Worm (Caenorhabditis elegans) whole organism, early embryonic: ENCODE measurements around the gene ZK1320.7.

ENCODE experiments used
- B0310.2 ChIP-seq: sonication (generic microtip); optimal IDR thresholded peaks from 2 replicates; lab custom pipeline; 2016; ENCODE audit warnings: mild to moderate bottlenecking, missing genetic modification characterization, missing compliant biosample characterization
- aly-1 ChIP-seq: sonication (generic microtip); optimal IDR thresholded peaks from 2 replicates; lab custom pipeline; 2016; ENCODE audit warnings: missing genetic modification characterization, missing compliant biosample characterization
- ama-1 ChIP-seq: fragments of 150-350 bp; optimal IDR thresholded peaks from 2 replicates; lab custom pipeline; 2014
- ceh-13 ChIP-seq: fragments of 200-800 bp; sonication (Bioruptor generic); optimal IDR thresholded peaks from 2 replicates; lab custom pipeline; 2018; ENCODE audit warnings: mild to moderate bottlenecking, missing genetic modification characterization, missing compliant biosample characterization
- ets-7 ChIP-seq: sonication (generic microtip); optimal IDR thresholded peaks from 2 replicates; lab custom pipeline; 2016; ENCODE audit warnings: missing genotype, missing genetic modification characterization, missing compliant biosample characterization
- flt-1 ChIP-seq: fragments of 200-800 bp; sonication (Bioruptor generic); IDR thresholded peaks from 2 replicates; pipeline ENCODE4 v1.3.6; 2022; ENCODE audit warnings: missing genetic modification characterization, missing compliant biosample characterization
- hmbx-1 ChIP-seq: sonication (generic microtip); optimal IDR thresholded peaks from 2 replicates; lab custom pipeline; 2016; ENCODE audit warnings: mild to moderate bottlenecking, missing genetic modification characterization, missing compliant biosample characterization
- hmg-4 ChIP-seq: fragments of 200-800 bp; sonication (Bioruptor generic); optimal IDR thresholded peaks from 2 replicates; lab custom pipeline; 2018; ENCODE audit warnings: mild to moderate bottlenecking, missing genetic modification characterization, missing compliant biosample characterization
- pes-1 ChIP-seq: fragments of 200-800 bp; sonication (Bioruptor generic); IDR thresholded peaks from 2 replicates; pipeline ENCODE4 v1.3.6; 2022; ENCODE audit warnings: missing genetic modification reagents, missing genetic modification characterization, missing compliant biosample characterization
- scrt-1 ChIP-seq: fragments of 200-800 bp; sonication (Bioruptor generic); IDR thresholded peaks from 2 replicates; pipeline ENCODE4 v1.3.6; 2022; ENCODE audit warnings: missing genetic modification characterization, missing compliant biosample characterization
- sea-1 ChIP-seq: fragments of 200-800 bp; sonication (Bioruptor generic); conservative IDR thresholded peaks from 2 replicates; pipeline ENCODE4 v1.3.6; 2022; ENCODE audit warnings: missing genetic modification characterization, missing compliant biosample characterization
- tbx-11 ChIP-seq: fragments of 200-800 bp; sonication (Bioruptor generic); IDR thresholded peaks from 2 replicates; pipeline ENCODE4 v1.3.6; 2022; ENCODE audit warnings: missing genetic modification characterization, missing compliant biosample characterization
- tra-4 ChIP-seq: sonication (generic microtip); optimal IDR thresholded peaks from 2 replicates; lab custom pipeline; 2017; ENCODE audit warnings: missing genetic modification characterization, missing compliant biosample characterization

DNA sequence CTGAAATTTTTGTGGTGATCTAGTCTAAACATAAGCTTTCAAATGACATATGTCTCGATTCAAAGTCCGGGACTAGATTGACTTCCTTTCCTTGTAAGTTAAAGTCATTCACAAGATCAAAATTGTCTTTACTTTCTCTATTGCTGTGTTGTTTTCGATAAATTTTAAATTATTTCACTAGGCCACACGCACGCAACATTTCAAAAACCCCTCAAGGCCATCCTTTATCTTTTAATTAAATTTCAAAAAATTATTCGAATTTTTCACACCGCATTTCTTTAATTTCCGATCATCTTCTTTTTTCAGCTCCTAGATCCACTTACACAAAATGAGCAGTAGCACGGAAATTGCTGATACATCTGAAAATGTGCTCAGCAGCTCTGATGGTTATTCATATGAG is 35.1 kb upstream of the ZK1320.7 start, which contains the start of gene ZK1307.7:
- TF ChIP-seq ama-1 (no peak), B0310.2 (tag; lab: Kevin White, UChicago) (no peak), tra-4 (tag; lab: Kevin White, UChicago) (no peak), ets-7 (tag; lab: Kevin White, UChicago) (no peak), pes-1 (GFP tag; lab: Robert Waterston, UW) (no peak), sea-1 (GFP tag; lab: Robert Waterston, UW) (no peak), hmg-4 (GFP tag; lab: Kevin White, UChicago) (no peak), hmbx-1 (tag; lab: Kevin White, UChicago) (no peak), scrt-1 (GFP tag; lab: Robert Waterston, UW) (no peak), ceh-13 (no peak), flt-1 (GFP tag; lab: Robert Waterston, UW) (no peak), tbx-11 (GFP tag; lab: Robert Waterston, UW) (no peak), aly-1 (no peak)
